Fruit fly (Drosophila melanogaster) whole organism, pupa: ENCODE data around the gene Pde9.

Experiments
- CG12605 ChIP-seq: fragments of 200-800 bp; sonication (Bioruptor generic); IDR thresholded peaks from 2 replicates; pipeline ENCODE4 v1.3.6; 2022; ENCODE audit warnings: missing biosample characterization, missing genetic modification characterization
- CG13204 ChIP-seq: fragments of 200-800 bp; sonication (Bioruptor generic); optimal IDR thresholded peaks from 2 replicates; lab custom pipeline; 2018; ENCODE audit warnings: missing biosample characterization, mild to moderate bottlenecking, missing genetic modification characterization, moderate library complexity
- CG14655 ChIP-seq: fragments of 200-800 bp; sonication (Bioruptor generic); optimal IDR thresholded peaks from 3 replicates; lab custom pipeline; 2017; ENCODE audit warnings: mild to moderate bottlenecking, missing biosample characterization, missing genetic modification reagents, missing genetic modification characterization
- CG17806 ChIP-seq: fragments of 200-800 bp; sonication (Bioruptor generic); optimal IDR thresholded peaks from 2 replicates; lab custom pipeline; 2018; ENCODE audit warnings: missing biosample characterization, mild to moderate bottlenecking, missing genetic modification characterization, moderate library complexity
- CG32121 ChIP-seq: fragments of 200-800 bp; sonication (Bioruptor generic); IDR thresholded peaks from 2 replicates; pipeline ENCODE4 v1.3.6; 2022; ENCODE audit warnings: missing biosample characterization, missing genetic modification characterization
- CG4496 ChIP-seq: fragments of 200-800 bp; sonication (Bioruptor generic); IDR thresholded peaks from 3 replicates; pipeline ENCODE4 v1.3.6; 2022; ENCODE audit warnings: missing biosample characterization, missing genetic modification characterization
- CG8159 ChIP-seq: fragments of 200-800 bp; sonication (Bioruptor generic); optimal IDR thresholded peaks from 3 replicates; lab custom pipeline; 2018; ENCODE audit warnings: missing biosample characterization, mild to moderate bottlenecking, missing genetic modification characterization, moderate library complexity
- CG8301 ChIP-seq: fragments of 200-800 bp; sonication (Bioruptor generic); optimal IDR thresholded peaks from 2 replicates; lab custom pipeline; 2018; ENCODE audit warnings: missing biosample characterization, mild to moderate bottlenecking, missing genetic modification characterization
- D1 ChIP-seq: fragments of 200-800 bp; sonication (Bioruptor generic); optimal IDR thresholded peaks from 2 replicates; lab custom pipeline; 2018; ENCODE audit warnings: missing biosample characterization, mild to moderate bottlenecking, missing genetic modification characterization, moderate library complexity
- EcR ChIP-seq: fragments of 200-800 bp; sonication (Bioruptor generic); optimal IDR thresholded peaks from 3 replicates; lab custom pipeline; 2019; ENCODE audit warnings: missing biosample characterization, missing genetic modification characterization, mild to moderate bottlenecking, moderate library complexity, missing genetic modification reagents
- Pif1A ChIP-seq: fragments of 200-800 bp; sonication (Bioruptor generic); optimal IDR thresholded peaks from 3 replicates; lab custom pipeline; 2016; ENCODE audit warnings: missing biosample characterization, missing genetic modification characterization
- Pif1B ChIP-seq: fragments of 200-800 bp; sonication (Bioruptor generic); optimal IDR thresholded peaks from 3 replicates; lab custom pipeline; 2016; ENCODE audit warnings: missing biosample characterization, missing genetic modification characterization
- Snoo ChIP-seq: fragments of 200-800 bp; sonication (Bioruptor generic); optimal IDR thresholded peaks from 3 replicates; lab custom pipeline; 2017; ENCODE audit warnings: missing biosample characterization, mild to moderate bottlenecking, missing genetic modification characterization, inconsistent platforms
- gl ChIP-seq: fragments of 200-800 bp; sonication (Bioruptor generic); optimal IDR thresholded peaks from 2 replicates; lab custom pipeline; 2018; ENCODE audit warnings: missing biosample characterization, mild to moderate bottlenecking, missing genetic modification characterization

DNA sequence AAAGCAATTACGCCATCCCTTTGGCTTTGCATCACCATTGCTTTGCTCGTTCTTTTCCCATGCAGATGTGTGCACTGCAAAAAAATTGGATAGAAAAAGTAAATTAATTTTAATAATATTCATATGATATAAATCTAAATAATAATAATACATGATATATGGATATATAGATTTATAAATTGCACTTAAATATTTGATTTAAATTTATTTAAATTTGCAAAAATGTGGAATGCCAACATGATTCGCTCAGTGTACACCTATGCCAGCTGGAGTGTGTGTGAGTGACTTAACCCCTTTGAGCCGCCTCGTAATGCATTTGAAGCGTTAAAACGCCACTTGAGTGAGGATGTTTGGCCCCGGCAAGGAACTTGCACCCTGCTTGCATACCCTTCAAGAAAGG lies 16.6 kb upstream of the Pde9 start:
- TF ChIP-seq CG12605: no peak
- TF ChIP-seq D1: no peak
- no peak for TF ChIP-seq EcR (GFP tag; lab: Kevin White, UChicago)
- no peak for TF ChIP-seq Pif1B (GFP tag; lab: Kevin White, UChicago)
- peak; percentile 61 for TF ChIP-seq CG8159
- peak; percentile 26 for TF ChIP-seq CG14655 (GFP tag; lab: Kevin White, UChicago)
- no peak for TF ChIP-seq CG32121 (GFP tag; lab: Robert Waterston, UW)
- no peak for TF ChIP-seq Snoo (tag; lab: Kevin White, UChicago)
- TF ChIP-seq CG4496: 0 out of 3 replicates have a peak, but pooled peaks have one; percentile 16
- no peak for TF ChIP-seq Pif1A (GFP tag; lab: Kevin White, UChicago)
- TF ChIP-seq CG17806 (tag; lab: Kevin White, UChicago): peak; percentile 37
- no peak for TF ChIP-seq CG13204 (GFP tag; lab: Kevin White, UChicago)
- TF ChIP-seq CG8301 (tag; lab: Kevin White, UChicago): no peak
- TF ChIP-seq gl: no peak
